Fruit fly (Drosophila melanogaster): ENCODE measurements around the gene Hpf1.

Hpf1 gene

dm6 chr3R:5821243-5821642, 29.6 kb downstream of the Hpf1 start, which contains the start of gene Hpr1 (continued):
- 0 out of 3 replicates have a peak, but pooled peaks have one; percentile 29 for TF ChIP-seq CG34224 (GFP tag; IDR thresholded peaks at IDR 0.05; ENCODE audit: partially characterized antibody)
- TF ChIP-seq CG12155 (GFP tag; optimal IDR thresholded peaks at IDR 0.05) = no peak
- TF ChIP-seq MBD-R2 (GFP tag; IDR thresholded peaks at IDR 0.05) = peak; percentile 81
- peak; percentile 60; the same call in 2 of the 3 replicates for TF ChIP-seq CG6791 (GFP tag; IDR thresholded peaks at IDR 0.05; ENCODE audit: partially characterized antibody)
- TF ChIP-seq CG31441 (GFP tag; IDR thresholded peaks at IDR 0.05) = no peak
- TF ChIP-seq ATbp (GFP tag; optimal IDR thresholded peaks at IDR 0.05) = no peak
- TF ChIP-seq fu2 (GFP tag; optimal IDR thresholded peaks at IDR 0.05) = no peak
- no peak for TF ChIP-seq CG11695 (GFP tag; IDR thresholded peaks at IDR 0.05)
- TF ChIP-seq nerfin-2 (GFP tag; IDR thresholded peaks at IDR 0.05; ENCODE audit: partially characterized antibody) = peak; percentile 48; the same call in 1 of the 2 replicates
- no peak for TF ChIP-seq CG18262 (tag; optimal IDR thresholded peaks at IDR 0.05)
- no peak for TF ChIP-seq da (GFP tag; optimal IDR thresholded peaks at IDR 0.05)
- TF ChIP-seq Myb (GFP tag; optimal IDR thresholded peaks at IDR 0.05) = peak; percentile 31
- TF ChIP-seq dmrt99B (tag; optimal IDR thresholded peaks at IDR 0.05) = no peak
- TF ChIP-seq Dek (tag; optimal IDR thresholded peaks at IDR 0.05) = no peak
- no peak for TF ChIP-seq ase (GFP tag; IDR thresholded peaks at IDR 0.05)
- TF ChIP-seq CG10654 (GFP tag; optimal IDR thresholded peaks at IDR 0.05) = no peak
- no peak for TF ChIP-seq CG17912 (GFP tag; optimal IDR thresholded peaks at IDR 0.05)
- no peak for TF ChIP-seq nerfin-1 (tag; optimal IDR thresholded peaks at IDR 0.05)
- no peak for TF ChIP-seq HHEX (GFP tag; optimal IDR thresholded peaks at IDR 0.05)
- no peak for TF ChIP-seq CG3065 (GFP tag; optimal IDR thresholded peaks at IDR 0.05)
- no peak for TF ChIP-seq wek (GFP tag; optimal IDR thresholded peaks at IDR 0.05)
- no peak for TF ChIP-seq CG6813 (GFP tag; optimal IDR thresholded peaks at IDR 0.05)
- peak; percentile 47 for TF ChIP-seq BEAF-32 (GFP tag; optimal IDR thresholded peaks at IDR 0.05)
- peak; percentile 42 for TF ChIP-seq Sry-δ (GFP tag; optimal IDR thresholded peaks at IDR 0.05)
- TF ChIP-seq CG17186 (GFP tag; optimal IDR thresholded peaks at IDR 0.05) = peak; percentile 84
- TF ChIP-seq unc-4 (GFP tag; IDR thresholded peaks at IDR 0.05; ENCODE audit: partially characterized antibody) = peak; percentile 47; the same call in 1 of the 2 replicates
- TF ChIP-seq Doc2 (GFP tag; IDR thresholded peaks at IDR 0.05) = no peak
- TF ChIP-seq CG15601 (tag; optimal IDR thresholded peaks at IDR 0.05) = no peak
- TF ChIP-seq CG12659 (GFP tag; optimal IDR thresholded peaks at IDR 0.05) = peak; percentile 0
- TF ChIP-seq CG1233 (GFP tag; optimal IDR thresholded peaks at IDR 0.05) = no peak
- TF ChIP-seq Side (GFP tag; optimal IDR thresholded peaks at IDR 0.05) = no peak
- TF ChIP-seq HLH3B (GFP tag; IDR thresholded peaks at IDR 0.05) = no peak
- peak; percentile 53 for TF ChIP-seq sens (GFP tag)
- no peak for TF ChIP-seq chif (GFP tag; optimal IDR thresholded peaks at IDR 0.05)
- no peak for TF ChIP-seq grn (GFP tag; optimal IDR thresholded peaks at IDR 0.05)
- TF ChIP-seq CrebB (tag; optimal IDR thresholded peaks at IDR 0.05) = no peak
- TF ChIP-seq CG1647 (GFP tag; optimal IDR thresholded peaks at IDR 0.05) = no peak
- TF ChIP-seq bab2 (GFP tag; optimal IDR thresholded peaks at IDR 0.05) = no peak
- TF ChIP-seq CG8290 (GFP tag; optimal IDR thresholded peaks at IDR 0.05) = no peak
- TF ChIP-seq CG8290 (tag; optimal IDR thresholded peaks at IDR 0.05) = no peak
- TF ChIP-seq MESR4 (GFP tag; optimal IDR thresholded peaks at IDR 0.05) = peak; percentile 36
- no peak for TF ChIP-seq vnd (GFP tag; IDR thresholded peaks at IDR 0.05; ENCODE audit: partially characterized antibody)
- no peak for TF ChIP-seq sc (optimal IDR thresholded peaks at IDR 0.05)
- no peak for TF ChIP-seq sc (GFP tag; optimal IDR thresholded peaks at IDR 0.05)
- peak; percentile 28 for TF ChIP-seq CG17359 (tag; optimal IDR thresholded peaks at IDR 0.05)
- TF ChIP-seq CG13287 (GFP tag; IDR thresholded peaks at IDR 0.05; ENCODE audit: partially characterized antibody) = peak; percentile 61
- TF ChIP-seq vfl (GFP tag; optimal IDR thresholded peaks at IDR 0.05) = no peak
- TF ChIP-seq stwl (tag; optimal IDR thresholded peaks at IDR 0.05) = peak; percentile 68
- no peak for TF ChIP-seq CG15514 (GFP tag; optimal IDR thresholded peaks at IDR 0.05)
- peak; percentile 77 for TF ChIP-seq Dref (GFP tag; IDR thresholded peaks at IDR 0.05)
- peak; percentile 89 for TF ChIP-seq Dp (GFP tag; optimal IDR thresholded peaks at IDR 0.05)

Data from whole organism, embryonic.